Worm (Caenorhabditis elegans): ENCODE results near the gene elo-5.

DNA sequence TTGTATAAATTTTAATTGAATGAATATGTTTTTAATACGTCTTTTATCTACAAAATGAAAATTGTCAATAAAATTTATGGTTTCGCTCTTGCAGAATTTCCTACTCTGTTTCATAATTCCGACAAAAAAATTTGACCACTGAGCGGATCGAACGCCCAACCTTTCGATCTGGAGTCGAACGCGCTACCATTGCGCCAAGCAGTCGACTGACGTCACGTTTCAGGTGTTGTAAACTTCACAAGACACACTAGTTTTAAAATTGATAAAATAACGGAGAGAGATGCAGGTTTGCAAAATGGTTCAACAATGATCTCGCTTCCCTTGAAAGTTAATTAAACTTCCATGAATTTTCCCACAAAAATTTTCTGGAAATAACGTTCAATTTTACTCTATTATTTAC is 32.7 kb downstream of the elo-5 start:
- TF ChIP-seq dao-5 (tag; optimal IDR thresholded peaks at IDR 0.05) (no peak), him-1 (tag; optimal IDR thresholded peaks at IDR 0.05) (no peak)
